Worm (Caenorhabditis elegans): Measurements from ENCODE around the gene cdh-4.

DNA sequence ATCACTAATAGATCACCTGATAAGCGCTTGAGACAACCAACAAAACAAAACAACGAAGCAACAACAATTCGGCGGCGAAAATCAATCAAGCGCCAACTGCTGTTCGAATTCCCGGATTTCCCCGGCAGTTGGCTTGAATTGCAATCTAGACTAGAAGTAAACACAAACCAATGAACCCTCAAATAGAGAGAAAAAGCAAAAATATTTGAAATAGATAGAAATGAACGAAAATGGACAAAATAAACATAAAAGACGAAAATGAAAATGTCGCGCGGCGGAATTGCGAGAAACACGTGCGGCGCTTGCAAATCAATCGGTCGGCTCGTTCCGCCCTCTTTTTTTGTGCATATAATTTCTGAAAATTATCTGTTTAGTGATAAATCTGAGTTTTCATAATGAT lies 48.3 kb downstream of the cdh-4 start, which contains the start of gene idhg-1:
- peak; percentile 71 for TF ChIP-seq nhr-11 (tag; optimal IDR thresholded peaks at IDR 0.05)
- no peak for TF ChIP-seq ztf-11 (tag; optimal IDR thresholded peaks at IDR 0.05)
- no peak for TF ChIP-seq jun-1 (tag; optimal IDR thresholded peaks at IDR 0.05)
- no peak for TF ChIP-seq Y105C5A.15 (GFP tag; IDR thresholded peaks at IDR 0.05)
- no peak for TF ChIP-seq daf-19 (GFP tag; conservative IDR thresholded peaks at IDR 0.05)
- peak; percentile 58 for TF ChIP-seq hlh-30 (tag; optimal IDR thresholded peaks at IDR 0.05; ENCODE audit: insufficient read depth)
- no peak for TF ChIP-seq nhr-42 (GFP tag; IDR thresholded peaks at IDR 0.05)
- no peak for TF ChIP-seq snpc-4 (tag; optimal IDR thresholded peaks at IDR 0.05)
- no peak for TF ChIP-seq skn-1 (tag; optimal IDR thresholded peaks at IDR 0.05)
- peak in 1 of 2 experiments; percentile 63 for TF ChIP-seq hif-1 (tag; optimal IDR thresholded peaks at IDR 0.05)
- no peak for TF ChIP-seq nhr-237 (tag; optimal IDR thresholded peaks at IDR 0.05)

All from whole organism, L4 larva.